Worm (Caenorhabditis elegans) whole organism, young adult: Measurements from ENCODE around the gene his-5.
"Not testable (repeated sequence)": the region's sequence is repeated elsewhere in the genome, so short reads cannot be mapped to it uniquely, and the experiment has no call there.

Experiments
- ama-1 ChIP-seq, 3 experiments: fragments of 150-350 bp in 1 of 3; sonication (generic microtip) in 2 of 3; optimal IDR thresholded peaks; 2 replicates each; lab custom pipeline; 2014 to 2018; ENCODE audit warnings: missing biosample characterization in 2 of 3, missing genetic modification characterization in 2 of 3, missing genetic modification reagents in 2 of 3
- ceh-91 ChIP-seq: fragments of 200-800 bp; sonication (Bioruptor generic); IDR thresholded peaks from 2 replicates; pipeline ENCODE4 v1.3.6; 2022; ENCODE audit warnings: missing genetic modification reagents, missing genetic modification characterization, missing compliant biosample characterization
- dpl-1 ChIP-seq: fragments of 150-350 bp; optimal IDR thresholded peaks from 2 replicates; lab custom pipeline; 2014; ENCODE audit warnings: missing biosample characterization, missing genetic modification reagents, missing genetic modification characterization
- efl-1 ChIP-seq: fragments of 150-350 bp; optimal IDR thresholded peaks from 2 replicates; lab custom pipeline; 2014; ENCODE audit warnings: missing biosample characterization, missing genetic modification reagents, missing genetic modification characterization
- lin-54 ChIP-seq: fragments of 200-800 bp; sonication (Bioruptor generic); optimal IDR thresholded peaks from 2 replicates; lab custom pipeline; 2018; ENCODE audit warnings: mild to moderate bottlenecking, missing genetic modification characterization, missing compliant biosample characterization
- lsy-27 ChIP-seq: sonication (generic microtip); optimal IDR thresholded peaks from 2 replicates; lab custom pipeline; 2017; ENCODE audit warnings: missing genetic modification characterization, mild to moderate bottlenecking, missing compliant biosample characterization, antibody characterized with exemption, missing genotype, borderline replicate concordance; ENCODE audit not compliant: insufficient read depth
- snpc-1.1 ChIP-seq: sonication (generic microtip); optimal IDR thresholded peaks from 2 replicates; lab custom pipeline; 2017; ENCODE audit warnings: missing genetic modification characterization, mild to moderate bottlenecking, missing compliant biosample characterization, antibody characterized with exemption, moderate library complexity, missing genotype, missing genetic modification reagents; ENCODE audit not compliant: insufficient read depth

- not testable (repeated sequence) for TF ChIP-seq dpl-1; ceh-91; lsy-27; ama-1 (optimal IDR thresholded peaks at IDR 0.05; lab: Kevin White, UChicago); ama-1 (GFP tag; optimal IDR thresholded peaks at IDR 0.05; lab: Kevin White, UChicago); efl-1 (GFP tag; lab: Kevin White, UChicago); snpc-1.1 (tag; lab: Kevin White, UChicago); lin-54
These were observed 39.7 kb downstream of the his-5 start, which contains the start of gene F25G6.1 for ce11 chrV:8574762-8575161.
